Worm (Caenorhabditis elegans) whole organism, late embryonic: ENCODE measurements around the gene lem-2.

Experiments
- C08G9.2 ChIP-seq: sonication (generic microtip); optimal IDR thresholded peaks from 2 replicates; lab custom pipeline; 2016; ENCODE audit warnings: mild to moderate bottlenecking, missing genetic modification characterization, moderate library complexity, missing compliant biosample characterization
- F13H6.1 ChIP-seq: sonication (generic microtip); optimal IDR thresholded peaks from 2 replicates; lab custom pipeline; 2016; ENCODE audit warnings: missing genetic modification characterization, missing compliant biosample characterization
- K02D7.2 ChIP-seq: sonication (generic microtip); optimal IDR thresholded peaks from 2 replicates; lab custom pipeline; 2017; ENCODE audit warnings: mild to moderate bottlenecking, missing genetic modification characterization, missing compliant biosample characterization
- T23F11.4 ChIP-seq: fragments of 200-800 bp; sonication (Bioruptor generic); optimal IDR thresholded peaks from 2 replicates; lab custom pipeline; 2018; ENCODE audit warnings: mild to moderate bottlenecking, missing genetic modification characterization, missing compliant biosample characterization
- Y22D7AL.16 ChIP-seq: sonication (generic microtip); optimal IDR thresholded peaks from 2 replicates; lab custom pipeline; 2016; ENCODE audit warnings: missing genetic modification characterization, missing compliant biosample characterization
- ahr-1 ChIP-seq: sonication (generic microtip); optimal IDR thresholded peaks from 2 replicates; lab custom pipeline; 2016; ENCODE audit warnings: missing genetic modification characterization, missing compliant biosample characterization
- ceh-18 ChIP-seq: sonication (generic microtip); optimal IDR thresholded peaks from 2 replicates; lab custom pipeline; 2016; ENCODE audit warnings: missing genetic modification characterization, missing compliant biosample characterization
- ceh-19 ChIP-seq: fragments of 200-800 bp; sonication (Bioruptor generic); optimal IDR thresholded peaks from 2 replicates; lab custom pipeline; 2018; ENCODE audit warnings: mild to moderate bottlenecking, missing genetic modification characterization, missing compliant biosample characterization
- ceh-2 ChIP-seq: sonication (generic microtip); optimal IDR thresholded peaks from 2 replicates; lab custom pipeline; 2016; ENCODE audit warnings: missing genotype, missing genetic modification characterization, missing compliant biosample characterization
- ceh-22 ChIP-seq: sonication (generic microtip); optimal IDR thresholded peaks from 2 replicates; lab custom pipeline; 2017; ENCODE audit warnings: missing biosample characterization, missing genetic modification characterization
- ceh-24 ChIP-seq: sonication (generic microtip); optimal IDR thresholded peaks from 2 replicates; lab custom pipeline; 2016; ENCODE audit warnings: mild to moderate bottlenecking, missing genetic modification characterization, missing compliant biosample characterization
- ceh-31 ChIP-seq: sonication (generic microtip); optimal IDR thresholded peaks from 2 replicates; lab custom pipeline; 2016; ENCODE audit warnings: missing genetic modification characterization, missing compliant biosample characterization
- ceh-34 ChIP-seq: sonication (generic microtip); optimal IDR thresholded peaks from 2 replicates; lab custom pipeline; 2016; ENCODE audit warnings: mild to moderate bottlenecking, missing genetic modification characterization, missing compliant biosample characterization
- ceh-45 ChIP-seq: fragments of 200-800 bp; sonication (Bioruptor generic); IDR thresholded peaks from 2 replicates; pipeline ENCODE4 v1.3.6; 2022; ENCODE audit warnings: missing genetic modification reagents, missing genetic modification characterization, missing compliant biosample characterization
- ceh-48 ChIP-seq: sonication (generic microtip); optimal IDR thresholded peaks from 2 replicates; lab custom pipeline; 2016; ENCODE audit warnings: missing genetic modification characterization, inconsistent platforms, missing compliant biosample characterization
- ceh-6 ChIP-seq: fragments of 200-800 bp; sonication (Bioruptor generic); optimal IDR thresholded peaks from 2 replicates; lab custom pipeline; 2018; ENCODE audit warnings: mild to moderate bottlenecking, missing genetic modification characterization, missing compliant biosample characterization
- ceh-9 ChIP-seq: sonication (generic microtip); optimal IDR thresholded peaks from 2 replicates; lab custom pipeline; 2016; ENCODE audit warnings: mild to moderate bottlenecking, missing genetic modification characterization, inconsistent platforms, missing compliant biosample characterization
- che-1 ChIP-seq: sonication (generic microtip); optimal IDR thresholded peaks from 2 replicates; lab custom pipeline; 2016; ENCODE audit warnings: mild to moderate bottlenecking, missing genetic modification characterization, missing compliant biosample characterization
- dmd-4 ChIP-seq: sonication (generic microtip); optimal IDR thresholded peaks from 2 replicates; lab custom pipeline; 2016; ENCODE audit warnings: borderline replicate concordance, missing genetic modification characterization, missing compliant biosample characterization
- elt-2 ChIP-seq: sonication (generic microtip); optimal IDR thresholded peaks from 2 replicates; lab custom pipeline; 2016; ENCODE audit warnings: missing genetic modification reagents, missing genetic modification characterization, missing compliant biosample characterization
- ets-4 ChIP-seq: sonication (generic microtip); optimal IDR thresholded peaks from 2 replicates; lab custom pipeline; 2016; ENCODE audit warnings: missing genetic modification characterization, missing compliant biosample characterization
- eyg-1 ChIP-seq: sonication (generic microtip); optimal IDR thresholded peaks from 2 replicates; lab custom pipeline; 2016; ENCODE audit warnings: missing genotype, missing genetic modification characterization, missing compliant biosample characterization
- fax-1 ChIP-seq: sonication (generic microtip); optimal IDR thresholded peaks from 2 replicates; lab custom pipeline; 2016; ENCODE audit warnings: missing genotype, missing genetic modification characterization, missing compliant biosample characterization
- gmeb-2 ChIP-seq: sonication (generic microtip); optimal IDR thresholded peaks from 2 replicates; lab custom pipeline; 2016; ENCODE audit warnings: missing genetic modification characterization, inconsistent platforms, missing compliant biosample characterization
- hlh-13 ChIP-seq: fragments of 200-800 bp; sonication (Bioruptor generic); optimal IDR thresholded peaks from 2 replicates; lab custom pipeline; 2018; ENCODE audit warnings: mild to moderate bottlenecking, missing genetic modification characterization, missing compliant biosample characterization
- hlh-15 ChIP-seq: sonication (generic microtip); optimal IDR thresholded peaks from 2 replicates; lab custom pipeline; 2016; ENCODE audit warnings: missing genetic modification characterization, missing compliant biosample characterization
- hlh-30 ChIP-seq: sonication (generic microtip); optimal IDR thresholded peaks from 2 replicates; lab custom pipeline; 2017; ENCODE audit warnings: antibody characterized with exemption, missing genetic modification characterization, missing compliant biosample characterization; ENCODE audit not compliant: insufficient read depth
- hlh-6 ChIP-seq: sonication (generic microtip); optimal IDR thresholded peaks from 2 replicates; lab custom pipeline; 2016; ENCODE audit warnings: missing genotype, missing genetic modification characterization, missing compliant biosample characterization
- hlh-8 ChIP-seq: sonication (generic microtip); optimal IDR thresholded peaks from 2 replicates; lab custom pipeline; 2016; ENCODE audit warnings: missing genotype, missing genetic modification characterization, missing compliant biosample characterization
- lim-6 ChIP-seq: sonication (generic microtip); optimal IDR thresholded peaks from 2 replicates; lab custom pipeline; 2016; ENCODE audit warnings: missing genetic modification characterization, missing compliant biosample characterization
- lin-11 ChIP-seq: fragments of 200-800 bp; sonication (Bioruptor generic); optimal IDR thresholded peaks from 2 replicates; lab custom pipeline; 2018; ENCODE audit warnings: mild to moderate bottlenecking, missing genetic modification characterization, missing compliant biosample characterization
- mec-3 ChIP-seq: sonication (generic microtip); optimal IDR thresholded peaks from 2 replicates; lab custom pipeline; 2016; ENCODE audit warnings: borderline replicate concordance, missing genetic modification characterization, missing compliant biosample characterization
- nhr-11 ChIP-seq: fragments of 150-350 bp; optimal IDR thresholded peaks from 2 replicates; lab custom pipeline; 2014; ENCODE audit warnings: missing biosample characterization, missing genetic modification characterization
- nhr-232 ChIP-seq: sonication (generic microtip); optimal IDR thresholded peaks from 2 replicates; lab custom pipeline; 2016; ENCODE audit warnings: missing genetic modification characterization, missing compliant biosample characterization
- npax-4 ChIP-seq: sonication (generic microtip); optimal IDR thresholded peaks from 2 replicates; lab custom pipeline; 2016; ENCODE audit warnings: missing genetic modification characterization, missing compliant biosample characterization
- pag-3 ChIP-seq: sonication (generic microtip); optimal IDR thresholded peaks from 2 replicates; lab custom pipeline; 2016; ENCODE audit warnings: missing compliant biosample characterization, missing genetic modification characterization, borderline replicate concordance
- pha-2 ChIP-seq: sonication (generic microtip); optimal IDR thresholded peaks from 2 replicates; lab custom pipeline; 2017; ENCODE audit warnings: mild to moderate bottlenecking, missing genetic modification characterization, missing compliant biosample characterization
- pqm-1 ChIP-seq: sonication (generic microtip); optimal IDR thresholded peaks from 2 replicates; lab custom pipeline; 2016; ENCODE audit warnings: missing genetic modification characterization, missing compliant biosample characterization
- pros-1 ChIP-seq: fragments of 150-350 bp; optimal IDR thresholded peaks from 2 replicates; lab custom pipeline; 2014; ENCODE audit warnings: missing biosample characterization, missing genetic modification reagents, missing genetic modification characterization
- ref-2 ChIP-seq: sonication (generic microtip); optimal IDR thresholded peaks from 2 replicates; lab custom pipeline; 2016; ENCODE audit warnings: missing genetic modification characterization, missing compliant biosample characterization
- rnt-1 ChIP-seq: sonication (generic microtip); optimal IDR thresholded peaks from 2 replicates; lab custom pipeline; 2016; ENCODE audit warnings: missing genetic modification characterization, missing compliant biosample characterization
- sdc-2 ChIP-seq: sonication (generic microtip); optimal IDR thresholded peaks from 2 replicates; lab custom pipeline; 2016; ENCODE audit warnings: missing genotype, missing genetic modification characterization, missing compliant biosample characterization
- sox-4 ChIP-seq: sonication (generic microtip); optimal IDR thresholded peaks from 2 replicates; lab custom pipeline; 2017; ENCODE audit warnings: mild to moderate bottlenecking, missing genetic modification characterization, inconsistent platforms, missing compliant biosample characterization
- syd-9 ChIP-seq: sonication (generic microtip); optimal IDR thresholded peaks from 2 replicates; lab custom pipeline; 2016; ENCODE audit warnings: mild to moderate bottlenecking, missing genetic modification characterization, moderate library complexity, missing compliant biosample characterization
- tbx-2 ChIP-seq: sonication (generic microtip); optimal IDR thresholded peaks from 2 replicates; lab custom pipeline; 2016; ENCODE audit warnings: missing genetic modification characterization, missing compliant biosample characterization
- tbx-7 ChIP-seq: sonication (generic microtip); optimal IDR thresholded peaks from 2 replicates; lab custom pipeline; 2016; ENCODE audit warnings: missing genotype, missing genetic modification characterization, missing compliant biosample characterization
- ttx-3 ChIP-seq: sonication (generic microtip); optimal IDR thresholded peaks from 2 replicates; lab custom pipeline; 2016; ENCODE audit warnings: missing genetic modification reagents, missing genetic modification characterization, missing compliant biosample characterization
- unc-3 ChIP-seq, 2 experiments: fragments of 200-800 bp in 1 of 2; sonication (Bioruptor generic) in 1 of 2; sonication (generic microtip) in 1 of 2; conservative IDR thresholded peaks in 1 of 2; optimal IDR thresholded peaks in 1 of 2; 2 replicates each; pipeline versions ENCODE4 v1.3.6 to Lab custom; 2016 to 2022; ENCODE audit warnings: missing compliant biosample characterization in 2 of 2, missing genetic modification characterization in 2 of 2, missing genetic modification reagents in 1 of 2
- unc-42 ChIP-seq: sonication (generic microtip); optimal IDR thresholded peaks from 2 replicates; lab custom pipeline; 2016; ENCODE audit warnings: missing genotype, missing genetic modification characterization, missing compliant biosample characterization
- unc-55 ChIP-seq: sonication (generic microtip); optimal IDR thresholded peaks from 2 replicates; lab custom pipeline; 2017; ENCODE audit warnings: missing biosample characterization, missing genetic modification reagents, missing genetic modification characterization
- unc-86 ChIP-seq: sonication (generic microtip); optimal IDR thresholded peaks from 2 replicates; lab custom pipeline; 2016; ENCODE audit warnings: missing genetic modification characterization, missing compliant biosample characterization
- zip-5 ChIP-seq: sonication (generic microtip); optimal IDR thresholded peaks from 2 replicates; lab custom pipeline; 2016; ENCODE audit warnings: missing genetic modification characterization, missing compliant biosample characterization
- ztf-16 ChIP-seq: sonication (generic microtip); optimal IDR thresholded peaks from 2 replicates; lab custom pipeline; 2017; ENCODE audit warnings: missing genetic modification characterization, missing compliant biosample characterization

The lem-2 gene

ce11 chrII:14063044-14063500 lies at the start of gene lem-2:
Gene lem-2, plus strand, starts transcription at chrII:14063450.
- TF ChIP-seq pqm-1 (tag; lab: Kevin White, UChicago) (peak; percentile 91), ceh-18 (peak; percentile 63), K02D7.2 (peak; percentile 41), F13H6.1 (tag; lab: Kevin White, UChicago) (peak; percentile 84), ceh-24 (tag; lab: Kevin White, UChicago) (peak; percentile 38), ceh-9 (tag; lab: Kevin White, UChicago) (no peak), ceh-45 (GFP tag; lab: Robert Waterston, UW) (no peak), ceh-48 (tag; lab: Kevin White, UChicago) (peak; percentile 34), ahr-1 (tag; lab: Kevin White, UChicago) (peak; percentile 89), ceh-34 (peak; percentile 98), hlh-6 (peak; percentile 61), pros-1 (no peak), dmd-4 (peak; percentile 52), syd-9 (peak; percentile 67), ceh-22 (tag; lab: Kevin White, UChicago) (no peak), unc-3 (GFP tag; conservative IDR thresholded peaks at IDR 0.05; lab: Robert Waterston, UW) (no peak), unc-3 (tag; optimal IDR thresholded peaks at IDR 0.05; lab: Kevin White, UChicago) (peak; percentile 88), hlh-15 (tag; lab: Kevin White, UChicago) (peak; percentile 89), sox-4 (tag; lab: Kevin White, UChicago) (peak; percentile 57), che-1 (tag; lab: Kevin White, UChicago) (peak; percentile 45), sdc-2 (tag; lab: Kevin White, UChicago) (no peak), ref-2 (peak; percentile 95), nhr-11 (tag; lab: Kevin White, UChicago) (no peak), gmeb-2 (tag; lab: Kevin White, UChicago) (no peak), tbx-2 (tag; lab: Kevin White, UChicago) (peak; percentile 98), ceh-19 (GFP tag; lab: Kevin White, UChicago) (peak; percentile 45), ceh-2 (tag; lab: Kevin White, UChicago) (peak; percentile 95), mec-3 (tag; lab: Kevin White, UChicago) (no peak), ttx-3 (tag; lab: Kevin White, UChicago) (peak; percentile 65), pha-2 (peak; percentile 76), npax-4 (peak; percentile 64), ztf-16 (tag; lab: Kevin White, UChicago) (peak; percentile 88), ceh-6 (GFP tag; lab: Kevin White, UChicago) (no peak), ceh-31 (tag; lab: Kevin White, UChicago) (peak; percentile 99), nhr-232 (no peak), unc-86 (peak; percentile 75), hlh-8 (tag; lab: Kevin White, UChicago) (peak; percentile 97), pag-3 (tag; lab: Kevin White, UChicago) (peak; percentile 65), zip-5 (tag; lab: Kevin White, UChicago) (peak; percentile 96), unc-42 (tag; lab: Kevin White, UChicago) (peak; percentile 80), ets-4 (tag; lab: Kevin White, UChicago) (peak; percentile 90), eyg-1 (tag; lab: Kevin White, UChicago) (peak; percentile 71), tbx-7 (tag; lab: Kevin White, UChicago) (peak; percentile 94), elt-2 (tag; lab: Kevin White, UChicago) (peak; percentile 95), lin-11 (tag; lab: Kevin White, UChicago) (peak; percentile 53), hlh-30 (no peak), Y22D7AL.16 (tag; lab: Kevin White, UChicago) (peak; percentile 58), hlh-13 (GFP tag; lab: Kevin White, UChicago) (no peak), T23F11.4 (GFP tag; lab: Kevin White, UChicago) (peak; percentile 68), unc-55 (GFP tag; lab: Kevin White, UChicago) (no peak), fax-1 (tag; lab: Kevin White, UChicago) (peak; percentile 95), rnt-1 (tag; lab: Kevin White, UChicago) (peak; percentile 89), lim-6 (tag; lab: Kevin White, UChicago) (peak; percentile 89), C08G9.2 (tag; lab: Kevin White, UChicago) (peak; percentile 90)
